Worm (Caenorhabditis elegans) whole organism, early embryonic: ENCODE data around the gene C05C9.2.

ENCODE experiments used
- B0310.2 ChIP-seq: sonication (generic microtip); optimal IDR thresholded peaks from 2 replicates; lab custom pipeline; 2016; ENCODE audit warnings: mild to moderate bottlenecking, missing genetic modification characterization, missing compliant biosample characterization
- F13C5.2 ChIP-seq: sonication (generic microtip); optimal IDR thresholded peaks from 2 replicates; lab custom pipeline; 2017; ENCODE audit warnings: mild to moderate bottlenecking, missing genetic modification characterization, inconsistent platforms, missing compliant biosample characterization
- aly-1 ChIP-seq: sonication (generic microtip); optimal IDR thresholded peaks from 2 replicates; lab custom pipeline; 2016; ENCODE audit warnings: missing genetic modification characterization, missing compliant biosample characterization
- ama-1 ChIP-seq: fragments of 150-350 bp; optimal IDR thresholded peaks from 2 replicates; lab custom pipeline; 2014
- ceh-36 ChIP-seq: sonication (generic microtip); optimal IDR thresholded peaks from 2 replicates; lab custom pipeline; 2016; ENCODE audit warnings: missing genetic modification characterization, inconsistent platforms, missing compliant biosample characterization
- hmg-4 ChIP-seq: fragments of 200-800 bp; sonication (Bioruptor generic); optimal IDR thresholded peaks from 2 replicates; lab custom pipeline; 2018; ENCODE audit warnings: mild to moderate bottlenecking, missing genetic modification characterization, missing compliant biosample characterization
- pes-1 ChIP-seq: fragments of 200-800 bp; sonication (Bioruptor generic); IDR thresholded peaks from 2 replicates; pipeline ENCODE4 v1.3.6; 2022; ENCODE audit warnings: missing genetic modification reagents, missing genetic modification characterization, missing compliant biosample characterization
- tbx-11 ChIP-seq: fragments of 200-800 bp; sonication (Bioruptor generic); IDR thresholded peaks from 2 replicates; pipeline ENCODE4 v1.3.6; 2022; ENCODE audit warnings: missing genetic modification characterization, missing compliant biosample characterization

- TF ChIP-seq pes-1 (GFP tag; lab: Robert Waterston, UW) (no peak), ama-1 (lab: Kevin White, UChicago) (no peak), ceh-36 (no peak), aly-1 (tag; lab: Kevin White, UChicago) (no peak), F13C5.2 (tag; lab: Kevin White, UChicago) (no peak), B0310.2 (no peak), hmg-4 (GFP tag; lab: Kevin White, UChicago) (no peak), tbx-11 (GFP tag; lab: Robert Waterston, UW) (no peak)
Measured at ce11 chrX:11134750-11135394, 18.0 kb upstream of the C05C9.2 start.
